Worm (Caenorhabditis elegans): ENCODE results near the gene nhr-112.

DNA sequence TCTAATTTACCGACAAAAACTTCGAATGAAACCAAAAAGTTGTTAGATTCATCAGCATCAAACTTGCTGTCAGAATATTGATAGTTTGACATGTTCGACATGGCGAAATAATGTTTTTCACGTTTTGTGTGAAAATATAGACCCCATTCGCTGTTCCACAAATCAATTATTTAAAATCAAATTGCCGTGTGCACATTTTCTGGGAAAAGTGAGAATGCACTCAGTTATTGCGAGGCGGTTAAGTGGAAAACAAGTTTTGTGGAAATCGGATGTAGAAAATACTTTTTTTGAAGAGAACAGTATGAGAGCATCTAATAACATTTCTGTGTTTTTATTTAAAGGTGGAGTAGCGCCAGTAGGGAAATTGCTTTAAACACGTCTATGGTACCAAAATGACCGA, 29.9 kb downstream of the nhr-112 start, which contains the start of gene srw-42:
- TF ChIP-seq ama-1 (optimal IDR thresholded peaks at IDR 0.05) (no peak), hmg-4 (GFP tag; optimal IDR thresholded peaks at IDR 0.05) (no peak), F13C5.2 (tag; optimal IDR thresholded peaks at IDR 0.05) (no peak), hnd-1 (tag; optimal IDR thresholded peaks at IDR 0.05) (no peak), ceh-13 (GFP tag; optimal IDR thresholded peaks at IDR 0.05) (no peak), B0310.2 (tag; optimal IDR thresholded peaks at IDR 0.05) (no peak), tbx-11 (GFP tag; IDR thresholded peaks at IDR 0.05) (no peak), ets-7 (tag; optimal IDR thresholded peaks at IDR 0.05) (no peak), pes-1 (GFP tag; IDR thresholded peaks at IDR 0.05) (no peak), ceh-36 (tag; optimal IDR thresholded peaks at IDR 0.05) (no peak), flt-1 (GFP tag; IDR thresholded peaks at IDR 0.05) (no peak), tra-4 (tag; optimal IDR thresholded peaks at IDR 0.05) (no peak)
